Fruit fly (Drosophila melanogaster) whole organism, embryonic: ENCODE measurements around the gene Sil1.

ENCODE experiments used
- Atf-2 ChIP-seq: fragments of 200-800 bp; sonication (Bioruptor generic); optimal IDR thresholded peaks from 2 replicates; lab custom pipeline; 2016; ENCODE audit warnings: missing biosample characterization, missing genetic modification characterization
- Awh ChIP-seq: fragments of 200-800 bp; sonication (Bioruptor generic); IDR thresholded peaks from 2 replicates; pipeline ENCODE4, ENCODE4 v1.3.6; 2022; ENCODE audit warnings: missing biosample characterization, missing genetic modification characterization
- CG12155 ChIP-seq: fragments of 200-800 bp; sonication (Bioruptor generic); optimal IDR thresholded peaks from 3 replicates; lab custom pipeline; 2016; ENCODE audit warnings: missing biosample characterization, missing genetic modification characterization
- CG13424 ChIP-seq: fragments of 200-800 bp; sonication (Bioruptor generic); optimal IDR thresholded peaks from 2 replicates; lab custom pipeline; 2019; ENCODE audit warnings: missing biosample characterization, mild to moderate bottlenecking, missing genetic modification characterization, moderate library complexity
- CG13894 ChIP-seq: fragments of 200-800 bp; sonication (Bioruptor generic); optimal IDR thresholded peaks from 3 replicates; lab custom pipeline; 2018; ENCODE audit warnings: missing biosample characterization, mild to moderate bottlenecking, missing genetic modification characterization, moderate library complexity
- CG14441 ChIP-seq: fragments of 200-800 bp; sonication (Bioruptor generic); IDR thresholded peaks from 2 replicates; pipeline ENCODE4 v1.3.6; 2022; ENCODE audit warnings: missing biosample characterization, missing genetic modification characterization
- CG17385 ChIP-seq: fragments of 200-800 bp; sonication (Bioruptor generic); optimal IDR thresholded peaks from 3 replicates; lab custom pipeline; 2018; ENCODE audit warnings: missing biosample characterization, mild to moderate bottlenecking, missing genetic modification characterization
- CG30431 ChIP-seq: fragments of 200-800 bp; sonication (Bioruptor generic); optimal IDR thresholded peaks from 2 replicates; lab custom pipeline; 2017; ENCODE audit warnings: missing biosample characterization, missing genetic modification characterization
- CG31224 ChIP-seq: fragments of 200-800 bp; sonication (Bioruptor generic); IDR thresholded peaks from 2 replicates; pipeline ENCODE4 v1.3.6; 2022; ENCODE audit warnings: missing biosample characterization, missing genetic modification characterization
- CG33213 ChIP-seq: fragments of 200-800 bp; sonication (Bioruptor generic); optimal IDR thresholded peaks from 3 replicates; lab custom pipeline; 2016; ENCODE audit warnings: missing biosample characterization, missing genetic modification characterization
- CG34376 ChIP-seq: fragments of 200-800 bp; sonication (Bioruptor generic); optimal IDR thresholded peaks from 2 replicates; lab custom pipeline; 2018; ENCODE audit warnings: missing biosample characterization, mild to moderate bottlenecking, missing genetic modification characterization
- CG3838 ChIP-seq: fragments of 200-800 bp; sonication (Bioruptor generic); optimal IDR thresholded peaks from 3 replicates; lab custom pipeline; 2016; ENCODE audit warnings: missing biosample characterization, missing genetic modification characterization
- CG3995 ChIP-seq: fragments of 200-800 bp; sonication (Bioruptor generic); optimal IDR thresholded peaks from 3 replicates; lab custom pipeline; 2016; ENCODE audit warnings: missing biosample characterization, missing genetic modification characterization
- CG4404 ChIP-seq: fragments of 200-800 bp; sonication (Bioruptor generic); IDR thresholded peaks from 2 replicates; pipeline ENCODE4 v1.3.6; 2022; ENCODE audit warnings: missing biosample characterization, missing genetic modification characterization
- CG7271 ChIP-seq: fragments of 200-800 bp; sonication (Bioruptor generic); optimal IDR thresholded peaks from 2 replicates; lab custom pipeline; 2018; ENCODE audit warnings: missing biosample characterization, mild to moderate bottlenecking, missing genetic modification characterization, moderate library complexity
- CG8281 ChIP-seq: fragments of 200-800 bp; sonication (Bioruptor generic); optimal IDR thresholded peaks from 2 replicates; lab custom pipeline; 2018; ENCODE audit warnings: missing biosample characterization, mild to moderate bottlenecking, missing genetic modification characterization, moderate library complexity
- CG8924 ChIP-seq: fragments of 200-800 bp; optimal IDR thresholded peaks from 3 replicates; lab custom pipeline; 2019; ENCODE audit warnings: missing biosample characterization, mild to moderate bottlenecking, missing genetic modification characterization, moderate library complexity
- D19B ChIP-seq: fragments of 200-800 bp; sonication (Bioruptor generic); optimal IDR thresholded peaks from 2 replicates; lab custom pipeline; 2017; ENCODE audit warnings: missing biosample characterization, mild to moderate bottlenecking, missing genetic modification characterization
- Doc3 ChIP-seq: fragments of 200-800 bp; sonication (Bioruptor generic); IDR thresholded peaks from 3 replicates; pipeline ENCODE4 v1.3.6; 2022; ENCODE audit warnings: missing biosample characterization, missing genetic modification characterization; ENCODE audit not compliant: partially characterized antibody
- Drgx ChIP-seq: fragments of 200-800 bp; sonication (Bioruptor generic); IDR thresholded peaks from 2 replicates; pipeline ENCODE4 v1.3.6; 2022; ENCODE audit warnings: missing biosample characterization, missing genetic modification characterization
- Fer2 ChIP-seq: fragments of 200-800 bp; sonication (Bioruptor generic); optimal IDR thresholded peaks from 2 replicates; lab custom pipeline; 2018; ENCODE audit warnings: missing biosample characterization, mild to moderate bottlenecking, missing genetic modification characterization, moderate library complexity
- Gug ChIP-seq: fragments of 200-800 bp; sonication (Bioruptor generic); IDR thresholded peaks from 4 replicates; pipeline ENCODE4 v1.3.6; 2022; ENCODE audit warnings: missing biosample characterization, missing genetic modification characterization
- HmgZ ChIP-seq: fragments of 200-800 bp; sonication (Bioruptor generic); optimal IDR thresholded peaks from 2 replicates; lab custom pipeline; 2018; ENCODE audit warnings: missing biosample characterization, mild to moderate bottlenecking, missing genetic modification characterization
- Mad ChIP-seq: fragments of 200-800 bp; sonication (Bioruptor generic); optimal IDR thresholded peaks from 2 replicates; lab custom pipeline; 2016; ENCODE audit warnings: missing biosample characterization, missing genetic modification characterization
- Med ChIP-seq: fragments of 200-800 bp; sonication (Bioruptor generic); peaks from one replicate; lab custom pipeline; 2016; ENCODE audit warnings: missing biosample characterization, missing genetic modification characterization, mild to moderate bottlenecking, inconsistent platforms, moderate library complexity
- Mes4 ChIP-seq: fragments of 200-800 bp; sonication (Bioruptor generic); optimal IDR thresholded peaks from 2 replicates; lab custom pipeline; 2016; ENCODE audit warnings: missing biosample characterization, missing genetic modification characterization
- NC2β ChIP-seq: fragments of 200-800 bp; sonication (Bioruptor generic); optimal IDR thresholded peaks from 2 replicates; lab custom pipeline; 2016; ENCODE audit warnings: missing biosample characterization, missing genetic modification characterization
- Optix ChIP-seq: fragments of 200-800 bp; sonication (Bioruptor generic); IDR thresholded peaks from 3 replicates; pipeline ENCODE4 v1.3.6; 2022; ENCODE audit warnings: missing biosample characterization, missing genetic modification characterization
- Poxn ChIP-seq: fragments of 200-800 bp; sonication (Bioruptor generic); IDR thresholded peaks from 2 replicates; pipeline ENCODE4 v1.3.6; 2022; ENCODE audit warnings: missing biosample characterization, missing genetic modification characterization
- Side ChIP-seq: fragments of 200-800 bp; sonication (Bioruptor generic); optimal IDR thresholded peaks from 2 replicates; lab custom pipeline; 2016; ENCODE audit warnings: missing biosample characterization, missing genetic modification characterization
- Stat92E ChIP-seq, 3 experiments: fragments of >200 bp in 2 of 3; fragments of 200-800 bp in 1 of 3; sonication (Bioruptor generic) in 1 of 3; optimal IDR thresholded peaks; 2 replicates each; lab custom pipeline; 2017 to 2019; ENCODE audit warnings: missing biosample characterization in 3 of 3, missing genetic modification characterization in 3 of 3, mild to moderate bottlenecking in 1 of 3, moderate library complexity in 1 of 3
- al ChIP-seq: fragments of 200-800 bp; sonication (Bioruptor generic); IDR thresholded peaks from 2 replicates; pipeline ENCODE4 v1.3.6; 2022; ENCODE audit warnings: missing biosample characterization, missing genetic modification characterization
- ase ChIP-seq: fragments of 200-800 bp; sonication (Bioruptor generic); IDR thresholded peaks from 3 replicates; pipeline ENCODE4 v1.3.6; 2022; ENCODE audit warnings: missing biosample characterization, missing genetic modification characterization
- bsh ChIP-seq, 2 experiments: fragments of 200-800 bp; sonication (Bioruptor generic); optimal IDR thresholded peaks; 2 replicates each; lab custom pipeline; 2017 to 2018; ENCODE audit warnings: mild to moderate bottlenecking in 2 of 2, missing biosample characterization in 2 of 2, missing genetic modification characterization in 2 of 2, moderate library complexity in 1 of 2
- chif ChIP-seq, 2 experiments: fragments of 200-800 bp; sonication (Bioruptor generic); optimal IDR thresholded peaks; 3 replicates each; lab custom pipeline; 2016; ENCODE audit warnings: missing biosample characterization in 2 of 2, missing genetic modification characterization in 2 of 2
- cwo ChIP-seq: fragments of 200-800 bp; sonication (Bioruptor generic); optimal IDR thresholded peaks from 3 replicates; lab custom pipeline; 2017; ENCODE audit warnings: missing biosample characterization, missing genetic modification characterization, mild to moderate bottlenecking, moderate library complexity, missing genetic modification reagents
- da ChIP-seq: fragments of 200-800 bp; sonication (Bioruptor generic); optimal IDR thresholded peaks from 2 replicates; lab custom pipeline; 2016; ENCODE audit warnings: missing biosample characterization, missing genetic modification characterization
- dati ChIP-seq: fragments of 200-800 bp; sonication (Bioruptor generic); IDR thresholded peaks from 2 replicates; pipeline ENCODE4 v1.3.6; 2022; ENCODE audit warnings: missing biosample characterization, missing genetic modification characterization
- ems ChIP-seq: fragments of 200-800 bp; sonication (Bioruptor generic); optimal IDR thresholded peaks from 3 replicates; lab custom pipeline; 2016; ENCODE audit warnings: missing biosample characterization, missing genetic modification characterization
- ham ChIP-seq: fragments of 200-800 bp; sonication (Bioruptor generic); IDR thresholded peaks from 2 replicates; pipeline ENCODE4 v1.3.6; 2022; ENCODE audit warnings: missing biosample characterization, missing genetic modification characterization
- mam ChIP-seq: fragments of 200-800 bp; sonication (Bioruptor generic); optimal IDR thresholded peaks from 3 replicates; lab custom pipeline; 2016; ENCODE audit warnings: missing biosample characterization, missing genetic modification characterization
- oc ChIP-seq: fragments of 200-800 bp; sonication (Bioruptor generic); optimal IDR thresholded peaks from 2 replicates; lab custom pipeline; 2018; ENCODE audit warnings: missing biosample characterization, mild to moderate bottlenecking, missing genetic modification characterization, moderate library complexity
- pb ChIP-seq: fragments of 200-800 bp; sonication (Bioruptor generic); optimal IDR thresholded peaks from 3 replicates; lab custom pipeline; 2016; ENCODE audit warnings: missing biosample characterization, missing genetic modification characterization
- pho ChIP-seq: fragments of 200-800 bp; sonication (Bioruptor generic); optimal IDR thresholded peaks from 2 replicates; lab custom pipeline; 2016; ENCODE audit warnings: missing biosample characterization, missing genetic modification characterization
- seq ChIP-seq: fragments of 200-800 bp; sonication (Bioruptor generic); IDR thresholded peaks from 2 replicates; pipeline ENCODE4 v1.3.6; 2022; ENCODE audit warnings: missing biosample characterization, missing genetic modification characterization
- sug ChIP-seq: fragments of 200-800 bp; optimal IDR thresholded peaks from 2 replicates; lab custom pipeline; 2019; ENCODE audit warnings: missing biosample characterization, mild to moderate bottlenecking, missing genetic modification characterization, moderate library complexity
- toy ChIP-seq: fragments of 200-800 bp; sonication (Bioruptor generic); IDR thresholded peaks from 2 replicates; pipeline ENCODE4 v1.3.6; 2022; ENCODE audit warnings: missing biosample characterization, missing genetic modification characterization
- twi ChIP-seq: fragments of 200-800 bp; optimal IDR thresholded peaks from 2 replicates; lab custom pipeline; 2019; ENCODE audit warnings: missing biosample characterization, mild to moderate bottlenecking, missing genetic modification characterization, moderate library complexity
- wor ChIP-seq: fragments of 200-800 bp; sonication (Bioruptor generic); IDR thresholded peaks from 2 replicates; pipeline ENCODE4 v1.3.6; 2022; ENCODE audit warnings: missing biosample characterization, missing genetic modification characterization
- zfh1 ChIP-seq: fragments of 200-800 bp; sonication (Bioruptor generic); IDR thresholded peaks from 3 replicates; pipeline ENCODE4 v1.3.6; 2022; ENCODE audit warnings: missing biosample characterization, missing genetic modification characterization

The Sil1 gene

dm6 chr3R:25193726-25194204, 41.6 kb downstream of the Sil1 start, which contains the start of gene lobo (continued):
- 0 out of 2 replicates have a peak, but pooled peaks have one; percentile 18 for TF ChIP-seq Poxn
- TF ChIP-seq ham (GFP tag; lab: Robert Waterston, UW) = peak; percentile 62; the same call in 1 of the 2 replicates
- TF ChIP-seq Side (GFP tag; lab: Kevin White, UChicago) = peak; percentile 70
- TF ChIP-seq NC2β (GFP tag; lab: Kevin White, UChicago) = peak; percentile 67
- peak; percentile 46; the same call in 1 of the 3 replicates for TF ChIP-seq ase
- peak; percentile 44 for TF ChIP-seq Atf-2
- peak; percentile 41 for TF ChIP-seq CG3838 (GFP tag; lab: Kevin White, UChicago)
- TF ChIP-seq seq (GFP tag; lab: Robert Waterston, UW) = peak; percentile 48; the same call in 1 of the 2 replicates
- TF ChIP-seq Doc3 (GFP tag; lab: Robert Waterston, UW) = no peak
- peak; percentile 68 for TF ChIP-seq CG34376
- TF ChIP-seq wor = 0 out of 2 replicates have a peak, but pooled peaks have one; percentile 21
- peak; percentile 67 for TF ChIP-seq Mes4
- peak; percentile 57 for TF ChIP-seq twi (tag; lab: Kevin White, UChicago)
- TF ChIP-seq pho (GFP tag; lab: Kevin White, UChicago) = peak; percentile 64
- peak; percentile 47 for TF ChIP-seq D19B
- peak; percentile 14 for TF ChIP-seq oc (tag; lab: Kevin White, UChicago)
- peak; percentile 67 for TF ChIP-seq CG13424 (tag; lab: Kevin White, UChicago)
- no peak for TF ChIP-seq CG8281
- TF ChIP-seq Awh (GFP tag; lab: Robert Waterston, UW) = peak; percentile 29; the same call in 1 of the 2 replicates
- TF ChIP-seq CG4404 (GFP tag; lab: Robert Waterston, UW) = peak; percentile 15; the same call in 1 of the 2 replicates
- TF ChIP-seq Fer2 = peak; percentile 20
- TF ChIP-seq pb (GFP tag; lab: Kevin White, UChicago) = peak; percentile 57
- 0 out of 4 replicates have a peak, but pooled peaks have one; percentile 14 for TF ChIP-seq Gug
- TF ChIP-seq CG14441 (GFP tag; lab: Robert Waterston, UW) = peak; percentile 45
- peak; percentile 38; the same call in 1 of the 2 replicates for TF ChIP-seq CG31224 (GFP tag; lab: Robert Waterston, UW)
- peak; percentile 56 to 69 for TF ChIP-seq chif (GFP tag; optimal IDR thresholded peaks at IDR 0.05; lab: Kevin White, UChicago)
- peak; percentile 36 for TF ChIP-seq Mad (GFP tag; lab: Kevin White, UChicago)
- no peak for TF ChIP-seq bsh (GFP tag; optimal IDR thresholded peaks at IDR 0.05; lab: Kevin White, UChicago)
- peak; percentile 50; the same call in 1 of the 3 replicates for TF ChIP-seq zfh1
- TF ChIP-seq mam = peak; percentile 64
- no peak for TF ChIP-seq Drgx
- no peak for TF ChIP-seq dati (GFP tag; lab: Robert Waterston, UW)
- peak; percentile 48; the same call in 1 of the 2 replicates for TF ChIP-seq al (GFP tag; lab: Robert Waterston, UW)
- peak; percentile 89 for TF ChIP-seq Med
- peak in 1 of 3 experiments; percentile 15 for TF ChIP-seq Stat92E (GFP tag; optimal IDR thresholded peaks at IDR 0.05; lab: Kevin White, UChicago)
- peak; percentile 45; the same call in 1 of the 3 replicates for TF ChIP-seq Optix
- TF ChIP-seq CG7271 (tag; lab: Kevin White, UChicago) = peak; percentile 55
- peak; percentile 9 for TF ChIP-seq CG12155 (GFP tag; lab: Kevin White, UChicago)
- TF ChIP-seq CG17385 (GFP tag; lab: Kevin White, UChicago) = peak; percentile 59
- TF ChIP-seq cwo = no peak
- TF ChIP-seq sug (tag; lab: Kevin White, UChicago) = peak; percentile 68
- peak; percentile 36 for TF ChIP-seq CG30431
- no peak for TF ChIP-seq toy (GFP tag; lab: Robert Waterston, UW)
- TF ChIP-seq CG33213 = peak; percentile 83
- peak; percentile 26 for TF ChIP-seq ems (GFP tag; lab: Kevin White, UChicago)
- TF ChIP-seq CG8924 (tag; lab: Kevin White, UChicago) = peak; percentile 14
- TF ChIP-seq CG3995 (GFP tag; lab: Kevin White, UChicago) = peak; percentile 39
- peak; percentile 66 for TF ChIP-seq CG13894
- peak; percentile 80 for TF ChIP-seq HmgZ (tag; lab: Kevin White, UChicago)
- peak; percentile 16 for TF ChIP-seq da (GFP tag; lab: Kevin White, UChicago)
